Worm (Caenorhabditis elegans) whole organism, L2 larva: ENCODE results near the gene sto-5.

Experiments
- fos-1 ChIP-seq: fragments of 150-350 bp; optimal IDR thresholded peaks from 2 replicates; lab custom pipeline; 2014; ENCODE audit warnings: missing biosample characterization, missing genetic modification characterization
- mab-5 ChIP-seq: fragments of 150-350 bp; optimal IDR thresholded peaks from 2 replicates; lab custom pipeline; 2014; ENCODE audit warnings: missing biosample characterization, missing genetic modification characterization
- nhr-11 ChIP-seq: fragments of 150-350 bp; optimal IDR thresholded peaks from 2 replicates; lab custom pipeline; 2014; ENCODE audit warnings: missing biosample characterization, missing genetic modification characterization
- nhr-23 ChIP-seq: fragments of 150-350 bp; optimal IDR thresholded peaks from 2 replicates; lab custom pipeline; 2014; ENCODE audit warnings: missing biosample characterization, missing genetic modification reagents, missing genetic modification characterization
- snpc-4 ChIP-seq: fragments of 150-350 bp; optimal IDR thresholded peaks from 2 replicates; lab custom pipeline; 2014; ENCODE audit warnings: missing biosample characterization, missing genetic modification characterization
- zag-1 ChIP-seq: fragments of 150-350 bp; optimal IDR thresholded peaks from 2 replicates; lab custom pipeline; 2014; ENCODE audit warnings: missing biosample characterization, missing genetic modification characterization
- ztf-11 ChIP-seq: sonication (generic microtip); optimal IDR thresholded peaks from 2 replicates; lab custom pipeline; 2017; ENCODE audit warnings: missing biosample characterization, missing genetic modification characterization

DNA sequence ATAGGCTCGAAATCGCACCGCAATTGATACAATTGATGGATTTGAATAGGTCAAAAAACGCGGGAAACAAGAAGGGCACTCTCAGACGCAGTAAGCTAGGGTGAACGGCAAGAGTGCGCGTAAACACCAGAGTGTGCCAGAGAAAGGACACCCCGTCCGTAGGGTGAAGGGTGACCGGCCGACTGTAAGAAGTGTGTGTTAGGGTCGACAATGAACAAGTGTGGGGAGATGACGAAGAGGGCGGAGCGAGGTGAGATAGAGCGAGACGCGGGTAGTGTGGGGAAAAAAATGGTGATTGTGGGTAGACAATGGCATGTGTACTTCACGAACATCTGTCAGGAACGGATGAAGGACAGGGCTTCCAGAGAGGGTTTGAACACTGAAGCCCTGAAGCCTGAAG, 54.3 kb downstream of the sto-5 start:
- TF ChIP-seq zag-1 (tag; lab: Kevin White, UChicago) (no peak), snpc-4 (tag; lab: Kevin White, UChicago) (no peak), nhr-23 (tag; lab: Kevin White, UChicago) (no peak), mab-5 (tag; lab: Kevin White, UChicago) (no peak), ztf-11 (no peak), fos-1 (tag; lab: Kevin White, UChicago) (peak; percentile 0), nhr-11 (tag; lab: Kevin White, UChicago) (no peak)
